Fruit fly (Drosophila melanogaster): ENCODE data around the gene CG1532.
A peak's percentile ranks its signal among the peaks of the same experiment; 100 is the strongest.

Gene CG1532

DNA sequence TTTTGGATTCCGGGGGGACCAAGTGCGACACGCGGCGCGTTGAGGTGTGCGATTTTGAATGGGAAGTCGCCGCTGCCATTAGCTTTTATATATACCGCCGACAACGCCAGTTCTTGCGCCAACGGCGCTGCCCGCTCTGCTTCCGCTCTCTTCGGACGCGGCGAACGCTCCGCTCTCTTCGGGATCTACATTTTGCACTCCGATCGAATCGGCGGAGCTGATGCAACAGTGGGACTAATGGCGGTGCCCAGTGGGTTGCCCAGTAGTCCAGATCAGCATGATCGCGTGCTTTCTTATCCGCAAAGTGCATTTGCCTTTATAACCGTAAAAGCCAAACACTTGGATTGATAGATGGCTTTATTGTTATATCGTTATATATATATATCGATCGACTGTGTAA lies 39.3 kb upstream of the CG1532 start, which contains the start of gene CG32512:
Gene CG32512, minus strand, starts transcription at position 67 of the 400 bp plus-strand sequence.
- peak; percentile 17 for TF ChIP-seq kay (GFP tag; ENCODE audit: borderline replicate concordance)
- TF ChIP-seq Hr96 (GFP tag; optimal IDR thresholded peaks at IDR 0.05), result peak; percentile 18
- no peak for TF ChIP-seq cic (GFP tag; optimal IDR thresholded peaks at IDR 0.05)
- no peak for TF ChIP-seq tj (GFP tag; optimal IDR thresholded peaks at IDR 0.05)

DNA sequence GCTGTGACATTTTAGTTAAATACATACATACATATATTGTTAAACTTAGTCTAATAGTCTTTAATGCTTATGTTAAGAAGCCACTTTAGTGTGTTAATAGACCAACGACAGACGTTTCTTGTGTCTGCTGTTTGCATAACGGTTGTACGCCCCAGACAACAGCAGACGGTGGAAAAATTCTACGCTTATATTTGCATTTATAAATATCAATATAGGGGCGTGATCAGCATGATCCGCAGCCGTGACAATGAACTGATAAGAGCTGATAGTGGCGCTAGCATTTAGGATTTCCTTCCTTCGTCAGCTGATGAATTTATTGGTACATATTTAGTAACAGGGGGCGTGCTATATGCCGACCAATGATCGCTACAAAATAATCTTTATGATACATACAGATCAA lies 37.6 kb upstream of the CG1532 start:
- TF ChIP-seq Crg-1 (GFP tag; optimal IDR thresholded peaks at IDR 0.05), result no peak
- TF ChIP-seq pad (GFP tag; optimal IDR thresholded peaks at IDR 0.05), result no peak
- TF ChIP-seq Clk (GFP tag; optimal IDR thresholded peaks at IDR 0.05), result no peak
- no peak for TF ChIP-seq CG33017 (tag; optimal IDR thresholded peaks at IDR 0.05)
- TF ChIP-seq cnc (optimal IDR thresholded peaks at IDR 0.05), result no peak
- no peak for TF ChIP-seq CG7045 (GFP tag; optimal IDR thresholded peaks at IDR 0.05)
- TF ChIP-seq bab1 (GFP tag; optimal IDR thresholded peaks at IDR 0.05), result no peak
- no peak for TF ChIP-seq CG5204 (GFP tag; optimal IDR thresholded peaks at IDR 0.05)
- TF ChIP-seq ovo (GFP tag; optimal IDR thresholded peaks at IDR 0.05), result no peak

DNA sequence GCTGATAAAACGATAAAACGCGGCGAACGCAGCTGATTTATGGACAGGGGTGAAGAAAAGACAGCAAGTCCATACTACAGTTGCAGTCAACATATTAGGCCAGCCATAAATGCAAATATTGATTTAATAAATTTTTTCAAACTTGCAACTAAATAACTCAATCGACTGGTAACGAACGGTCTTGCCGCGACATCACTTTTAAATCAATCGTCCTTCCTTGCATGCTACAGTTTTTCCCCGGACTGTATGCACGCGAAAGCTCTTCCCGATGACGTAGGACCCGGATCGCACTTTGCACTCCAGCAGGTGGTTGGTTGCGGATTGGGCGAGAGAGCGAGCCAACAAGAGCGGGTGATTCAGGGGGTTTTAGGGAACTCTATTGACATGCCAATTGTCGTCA lies 36.8 kb upstream of the CG1532 start:
- TF ChIP-seq CG14711 (tag; optimal IDR thresholded peaks at IDR 0.05), result peak; percentile 85
- peak; percentile 11 for TF ChIP-seq cic (GFP tag; optimal IDR thresholded peaks at IDR 0.05)
- TF ChIP-seq CG7101 (tag; optimal IDR thresholded peaks at IDR 0.05), result peak; percentile 93
- no peak for TF ChIP-seq cnc (optimal IDR thresholded peaks at IDR 0.05)
- peak; percentile 50 for TF ChIP-seq toe (GFP tag; optimal IDR thresholded peaks at IDR 0.05)
- TF ChIP-seq Hr96 (GFP tag; optimal IDR thresholded peaks at IDR 0.05), result peak; percentile 91
- TF ChIP-seq Clk (GFP tag; optimal IDR thresholded peaks at IDR 0.05), result peak; percentile 54
- peak; percentile 73 for TF ChIP-seq Mnt (GFP tag; optimal IDR thresholded peaks at IDR 0.05)
- TF ChIP-seq CG33017 (tag; optimal IDR thresholded peaks at IDR 0.05), result peak; percentile 85
- peak; percentile 62 for TF ChIP-seq CG1620 (GFP tag; optimal IDR thresholded peaks at IDR 0.05)
- TF ChIP-seq ovo (GFP tag; optimal IDR thresholded peaks at IDR 0.05), result peak; percentile 20
- TF ChIP-seq CG5204 (GFP tag; optimal IDR thresholded peaks at IDR 0.05), result peak; percentile 80
- peak; percentile 79 for TF ChIP-seq tj (GFP tag; optimal IDR thresholded peaks at IDR 0.05)
- peak; percentile 83 for TF ChIP-seq Crg-1 (GFP tag; optimal IDR thresholded peaks at IDR 0.05)
- peak; percentile 80 for TF ChIP-seq CG7045 (GFP tag; optimal IDR thresholded peaks at IDR 0.05)
- TF ChIP-seq CG11617 (GFP tag; optimal IDR thresholded peaks at IDR 0.05), result peak; percentile 92
- peak; percentile 89 for TF ChIP-seq CG12768 (GFP tag; optimal IDR thresholded peaks at IDR 0.05)
- peak; percentile 59 for TF ChIP-seq kay (GFP tag; ENCODE audit: borderline replicate concordance)
- peak; percentile 72 for TF ChIP-seq pad (GFP tag; optimal IDR thresholded peaks at IDR 0.05)
- TF ChIP-seq bab1 (GFP tag; optimal IDR thresholded peaks at IDR 0.05), result peak; percentile 88

DNA sequence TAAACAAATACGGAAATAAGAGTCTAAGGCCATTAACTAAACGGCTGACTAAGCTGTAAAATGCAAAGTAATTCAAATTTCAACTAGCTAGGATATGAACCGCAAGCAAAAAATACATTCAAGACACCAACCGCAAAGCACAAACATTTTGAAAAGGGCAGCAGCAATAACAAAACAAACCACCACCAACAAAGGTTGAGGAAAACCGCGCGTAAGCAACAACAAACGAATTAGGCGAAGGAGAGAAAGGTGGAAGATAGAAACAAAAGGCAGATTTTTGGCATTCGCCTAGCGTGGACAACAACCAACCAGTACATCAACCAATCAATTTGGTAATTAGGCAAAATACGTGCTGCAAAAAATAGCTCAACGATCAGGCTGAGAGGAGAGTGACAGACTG lies 32.4 kb upstream of the CG1532 start:
- no peak for TF ChIP-seq CG7101 (tag; optimal IDR thresholded peaks at IDR 0.05)
- TF ChIP-seq toe (GFP tag; optimal IDR thresholded peaks at IDR 0.05), result no peak
- TF ChIP-seq Hr96 (GFP tag; optimal IDR thresholded peaks at IDR 0.05), result no peak
- no peak for TF ChIP-seq CG12768 (GFP tag; optimal IDR thresholded peaks at IDR 0.05)
- no peak for TF ChIP-seq cic (GFP tag; optimal IDR thresholded peaks at IDR 0.05)
- no peak for TF ChIP-seq cnc (optimal IDR thresholded peaks at IDR 0.05)
- TF ChIP-seq kay (GFP tag; ENCODE audit: borderline replicate concordance), result no peak
- no peak for TF ChIP-seq CG7045 (GFP tag; optimal IDR thresholded peaks at IDR 0.05)
- TF ChIP-seq CG14711 (tag; optimal IDR thresholded peaks at IDR 0.05), result no peak
- TF ChIP-seq Crg-1 (GFP tag; optimal IDR thresholded peaks at IDR 0.05), result no peak
- TF ChIP-seq Mnt (GFP tag; optimal IDR thresholded peaks at IDR 0.05), result no peak
- no peak for TF ChIP-seq CG5204 (GFP tag; optimal IDR thresholded peaks at IDR 0.05)
- no peak for TF ChIP-seq ovo (GFP tag; optimal IDR thresholded peaks at IDR 0.05)
- TF ChIP-seq bab1 (GFP tag; optimal IDR thresholded peaks at IDR 0.05), result peak; percentile 28
- TF ChIP-seq CG11617 (GFP tag; optimal IDR thresholded peaks at IDR 0.05), result no peak
- TF ChIP-seq CG33017 (tag; optimal IDR thresholded peaks at IDR 0.05), result no peak
- TF ChIP-seq tj (GFP tag; optimal IDR thresholded peaks at IDR 0.05), result peak; percentile 79

DNA sequence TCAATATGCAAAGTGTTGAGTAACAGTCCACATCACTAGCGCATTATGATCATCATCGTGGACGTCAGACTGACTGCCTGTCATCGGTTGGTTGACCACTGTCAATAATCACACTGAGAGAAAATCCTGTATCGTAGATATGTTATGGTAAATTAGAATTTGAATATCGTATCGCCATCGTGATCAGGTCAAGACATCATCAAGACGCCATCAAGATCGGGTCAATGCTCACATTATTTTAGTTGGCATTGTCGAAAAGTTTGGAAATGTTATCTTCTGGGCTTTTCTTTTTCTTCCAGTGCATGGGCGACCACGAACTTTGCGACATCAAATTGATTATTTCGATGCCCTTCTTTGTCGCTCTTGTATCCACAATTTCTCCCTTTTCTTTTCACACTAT lies 30.8 kb upstream of the CG1532 start:
- TF ChIP-seq pad (GFP tag; optimal IDR thresholded peaks at IDR 0.05), result no peak
- peak; percentile 32 for TF ChIP-seq CG7101 (tag; optimal IDR thresholded peaks at IDR 0.05)
- peak; percentile 3 for TF ChIP-seq bab1 (GFP tag; optimal IDR thresholded peaks at IDR 0.05)
- peak; percentile 7 for TF ChIP-seq CG14711 (tag; optimal IDR thresholded peaks at IDR 0.05)
- TF ChIP-seq tj (GFP tag; optimal IDR thresholded peaks at IDR 0.05), result peak; percentile 15
- TF ChIP-seq cic (GFP tag; optimal IDR thresholded peaks at IDR 0.05), result no peak
- TF ChIP-seq CG5204 (GFP tag; optimal IDR thresholded peaks at IDR 0.05), result no peak
- TF ChIP-seq CG11617 (GFP tag; optimal IDR thresholded peaks at IDR 0.05), result peak; percentile 1

DNA sequence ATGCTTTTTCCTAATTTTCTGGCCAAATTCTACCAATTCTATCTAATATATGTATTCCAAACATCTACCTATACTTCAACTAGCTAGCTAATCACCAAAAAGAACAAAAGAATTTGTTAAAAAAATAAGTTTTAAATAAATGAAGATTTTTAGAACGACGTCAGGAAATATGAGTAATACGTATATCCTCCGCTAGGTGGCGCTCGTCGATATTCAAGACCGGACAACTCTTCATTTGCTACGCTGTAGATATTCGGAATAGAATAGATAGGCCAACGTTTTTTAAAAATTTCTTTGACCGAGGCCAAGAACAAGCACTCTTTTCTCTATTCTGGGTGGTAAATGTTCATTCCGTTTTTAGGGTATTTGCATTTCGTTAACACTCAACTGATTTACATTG lies 30.3 kb upstream of the CG1532 start:
- TF ChIP-seq kay (GFP tag; ENCODE audit: borderline replicate concordance), result peak; percentile 17
- TF ChIP-seq CG7045 (GFP tag; optimal IDR thresholded peaks at IDR 0.05), result no peak

DNA sequence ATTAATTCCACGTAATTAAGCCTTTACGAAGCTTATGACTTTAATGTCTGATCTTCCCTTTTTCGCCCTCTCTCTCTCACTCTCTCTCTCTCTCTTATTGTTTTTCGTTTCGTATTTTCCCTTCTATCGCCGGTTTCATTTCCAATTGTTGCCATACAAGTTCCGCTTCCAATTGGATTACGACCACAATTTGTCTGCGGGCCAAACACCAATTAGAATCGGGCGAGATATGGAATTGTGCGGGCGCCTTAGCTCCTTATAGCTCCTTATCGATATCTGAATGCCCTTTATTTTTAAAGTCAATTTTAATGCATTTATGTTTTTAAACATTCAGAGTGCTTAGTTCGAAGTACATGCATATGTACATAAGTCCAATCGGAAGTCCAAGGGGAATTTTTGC lies 28.6 kb upstream of the CG1532 start:
- no peak for TF ChIP-seq ovo (GFP tag; optimal IDR thresholded peaks at IDR 0.05)
- no peak for TF ChIP-seq CG1620 (GFP tag; optimal IDR thresholded peaks at IDR 0.05)
- TF ChIP-seq CG5204 (GFP tag; optimal IDR thresholded peaks at IDR 0.05), result no peak
- no peak for TF ChIP-seq pad (GFP tag; optimal IDR thresholded peaks at IDR 0.05)
- no peak for TF ChIP-seq toe (GFP tag; optimal IDR thresholded peaks at IDR 0.05)
- no peak for TF ChIP-seq tj (GFP tag; optimal IDR thresholded peaks at IDR 0.05)
- TF ChIP-seq bab1 (GFP tag; optimal IDR thresholded peaks at IDR 0.05), result no peak
- no peak for TF ChIP-seq Clk (GFP tag; optimal IDR thresholded peaks at IDR 0.05)
- no peak for TF ChIP-seq CG12768 (GFP tag; optimal IDR thresholded peaks at IDR 0.05)
- no peak for TF ChIP-seq CG7101 (tag; optimal IDR thresholded peaks at IDR 0.05)
- TF ChIP-seq CG14711 (tag; optimal IDR thresholded peaks at IDR 0.05), result no peak
- no peak for TF ChIP-seq Mnt (GFP tag; optimal IDR thresholded peaks at IDR 0.05)

Measured in whole organism, adult.